Worm (Caenorhabditis elegans): Measurements from ENCODE around the gene Y22D7AL.15.
A peak's percentile ranks its signal among the peaks of the same experiment; 100 is the strongest.

Y22D7AL.15 gene

DNA sequence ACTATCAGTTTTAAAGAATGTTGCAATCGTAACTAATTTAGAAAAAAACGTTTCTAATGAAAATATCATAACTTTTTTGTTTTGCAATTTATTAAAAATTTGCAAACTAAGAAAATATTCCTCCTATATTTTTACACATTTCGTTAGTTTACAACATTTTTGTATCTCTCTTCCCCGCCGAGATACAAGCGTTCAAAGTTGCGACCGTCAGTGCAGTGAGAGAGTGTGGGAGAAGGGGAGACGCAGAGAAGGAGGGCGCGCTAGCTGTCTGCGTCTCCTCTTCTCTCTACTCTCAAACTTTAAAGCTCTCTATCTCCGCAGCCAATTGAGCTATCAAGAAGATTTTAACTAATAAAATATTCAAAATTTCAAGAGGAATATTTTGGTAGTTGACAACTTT, 20.7 kb upstream of the Y22D7AL.15 start:
- TF ChIP-seq nhr-76 (tag; optimal IDR thresholded peaks at IDR 0.05): no peak
- TF ChIP-seq nhr-67 (tag; optimal IDR thresholded peaks at IDR 0.05): no peak
- TF ChIP-seq ceh-9 (tag; optimal IDR thresholded peaks at IDR 0.05): no peak
- no peak for TF ChIP-seq jun-1 (tag; optimal IDR thresholded peaks at IDR 0.05)
- no peak for TF ChIP-seq tbx-2 (tag; optimal IDR thresholded peaks at IDR 0.05)
- TF ChIP-seq egl-5 (tag; optimal IDR thresholded peaks at IDR 0.05): no peak
- no peak for TF ChIP-seq nhr-237 (tag; optimal IDR thresholded peaks at IDR 0.05)
- TF ChIP-seq unc-39 (tag; optimal IDR thresholded peaks at IDR 0.05): no peak
- TF ChIP-seq nfya-1 (tag; optimal IDR thresholded peaks at IDR 0.05; ENCODE audit: insufficient read depth): no peak
- no peak for TF ChIP-seq nhr-23 (tag; optimal IDR thresholded peaks at IDR 0.05)
- TF ChIP-seq ztf-4 (tag; optimal IDR thresholded peaks at IDR 0.05): no peak

DNA sequence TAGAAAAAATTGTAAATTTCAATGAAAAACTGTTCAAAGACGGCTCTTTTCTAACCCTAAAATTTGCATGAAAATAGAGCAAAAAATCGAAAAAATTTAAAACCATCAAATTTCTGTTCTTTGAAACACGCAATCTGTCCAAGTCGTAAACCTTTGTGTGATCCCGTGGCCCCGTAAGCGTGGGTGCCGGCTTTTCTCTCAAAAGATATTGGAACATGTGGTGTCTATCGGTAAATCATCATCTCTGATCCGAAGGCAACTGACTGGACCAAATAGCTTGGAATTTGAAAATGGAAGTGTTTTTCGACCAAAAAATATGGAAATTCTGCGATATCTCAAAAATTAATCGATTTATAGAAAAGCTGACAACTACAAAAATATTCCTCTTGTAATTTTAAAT, 19.0 kb upstream of the Y22D7AL.15 start:
- TF ChIP-seq lsy-12 (tag; optimal IDR thresholded peaks at IDR 0.05): no peak
- no peak for TF ChIP-seq ZK546.5 (tag; optimal IDR thresholded peaks at IDR 0.05)
- TF ChIP-seq eor-1 (tag; optimal IDR thresholded peaks at IDR 0.05): no peak
- no peak for TF ChIP-seq nhr-28 (tag; optimal IDR thresholded peaks at IDR 0.05)
- TF ChIP-seq nfya-1 (tag; optimal IDR thresholded peaks at IDR 0.05; ENCODE audit: insufficient read depth): no peak

DNA sequence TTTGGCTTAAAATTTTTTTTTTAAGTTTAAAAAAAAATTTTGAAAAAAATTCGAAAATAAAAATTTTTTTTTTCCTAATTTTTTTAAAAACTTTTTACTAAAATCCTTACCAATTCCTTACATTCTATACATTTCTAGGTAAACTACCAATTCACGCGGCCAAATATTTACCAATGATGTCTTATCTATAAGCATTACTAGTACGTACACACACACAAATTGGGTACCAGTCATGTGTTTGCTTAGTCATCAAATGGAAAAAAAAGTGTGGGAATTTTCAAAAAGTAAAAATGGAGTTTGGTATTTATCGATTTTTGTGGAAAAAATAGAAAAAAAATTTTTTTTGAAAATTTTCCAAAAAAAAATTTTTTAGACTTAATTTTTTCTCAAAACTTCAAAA, 16.9 kb upstream of the Y22D7AL.15 start, which contains the start of gene Y22D7AR.6:
TSS of gene Y22D7AR.6 (minus strand) at position 134 of the 400 bp plus-strand sequence.
- no peak for TF ChIP-seq R02D3.7 (tag; optimal IDR thresholded peaks at IDR 0.05)
- TF ChIP-seq egl-27 (tag; optimal IDR thresholded peaks at IDR 0.05): no peak
- no peak for TF ChIP-seq nhr-25 (tag; optimal IDR thresholded peaks at IDR 0.05)
- peak; percentile 23 for TF ChIP-seq jun-1 (tag; optimal IDR thresholded peaks at IDR 0.05)
- TF ChIP-seq skn-1 (tag; optimal IDR thresholded peaks at IDR 0.05): no peak
- no peak for TF ChIP-seq ceh-82 (tag; optimal IDR thresholded peaks at IDR 0.05)
- TF ChIP-seq pqm-1 (tag; optimal IDR thresholded peaks at IDR 0.05): peak; percentile 3
- TF ChIP-seq unc-62 (GFP tag; optimal IDR thresholded peaks at IDR 0.05): no peak
- no peak for TF ChIP-seq nhr-12 (tag; optimal IDR thresholded peaks at IDR 0.05)
- TF ChIP-seq mml-1 (tag; optimal IDR thresholded peaks at IDR 0.05): no peak
- no peak for TF ChIP-seq fkh-2 (tag; optimal IDR thresholded peaks at IDR 0.05)
- no peak for TF ChIP-seq fkh-10 (GFP tag; optimal IDR thresholded peaks at IDR 0.05)
- peak; percentile 93 for TF ChIP-seq pha-4 (tag; optimal IDR thresholded peaks at IDR 0.05)
- no peak for TF ChIP-seq snpc-4 (tag; optimal IDR thresholded peaks at IDR 0.05)
- TF ChIP-seq nhr-43 (tag; optimal IDR thresholded peaks at IDR 0.05; ENCODE audit: poor library complexity, severe bottlenecking): no peak
- TF ChIP-seq ztf-4 (tag; optimal IDR thresholded peaks at IDR 0.05): no peak

DNA sequence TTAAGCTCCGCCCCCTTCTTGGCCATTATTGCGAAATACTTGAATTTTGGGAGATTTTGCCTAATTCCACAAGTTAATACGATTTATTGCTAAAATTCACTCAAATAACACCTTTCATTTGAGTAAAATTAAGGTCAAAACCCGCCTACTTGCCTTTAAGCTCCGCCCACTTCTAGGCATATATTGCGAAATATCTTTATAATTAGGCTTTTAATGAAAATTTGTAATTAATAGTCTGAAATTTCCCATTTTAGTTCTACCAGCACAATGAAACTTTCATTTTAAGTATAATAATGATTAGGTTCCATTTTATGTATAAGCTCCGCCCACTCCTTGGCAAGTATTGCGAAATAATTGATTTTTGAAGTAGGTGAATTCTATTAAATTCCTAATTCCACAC, 15.1 kb upstream of the Y22D7AL.15 start:
- TF ChIP-seq ztf-4 (tag; optimal IDR thresholded peaks at IDR 0.05) (no peak), lin-39 (tag; optimal IDR thresholded peaks at IDR 0.05) (no peak), nhr-77 (tag; optimal IDR thresholded peaks at IDR 0.05) (no peak), pqm-1 (tag; optimal IDR thresholded peaks at IDR 0.05) (no peak), lin-15B (tag; optimal IDR thresholded peaks at IDR 0.05) (no peak), nhr-12 (tag; optimal IDR thresholded peaks at IDR 0.05) (no peak)

DNA sequence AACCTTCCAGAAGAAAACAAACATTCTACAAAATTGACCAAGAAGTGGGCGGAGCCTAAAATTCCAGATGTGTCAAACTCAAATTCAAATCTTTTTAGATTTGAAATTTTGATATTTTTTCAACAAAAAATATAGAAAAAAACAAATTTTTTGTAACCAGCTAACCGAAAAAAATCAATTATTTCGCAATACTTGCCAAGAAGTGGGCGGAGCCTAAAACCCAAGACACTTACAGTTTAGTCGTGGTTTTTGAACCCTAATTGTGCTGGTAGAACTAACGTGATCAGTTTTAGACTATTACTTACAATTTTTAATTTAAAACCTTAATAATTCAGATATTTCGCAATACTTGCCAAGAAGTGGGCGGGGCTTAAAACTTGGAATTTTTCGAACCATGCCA, 13.7 kb upstream of the Y22D7AL.15 start:
- TF ChIP-seq elt-1 (tag; optimal IDR thresholded peaks at IDR 0.05): no peak
- TF ChIP-seq nhr-43 (tag; optimal IDR thresholded peaks at IDR 0.05; ENCODE audit: poor library complexity, severe bottlenecking): no peak

DNA sequence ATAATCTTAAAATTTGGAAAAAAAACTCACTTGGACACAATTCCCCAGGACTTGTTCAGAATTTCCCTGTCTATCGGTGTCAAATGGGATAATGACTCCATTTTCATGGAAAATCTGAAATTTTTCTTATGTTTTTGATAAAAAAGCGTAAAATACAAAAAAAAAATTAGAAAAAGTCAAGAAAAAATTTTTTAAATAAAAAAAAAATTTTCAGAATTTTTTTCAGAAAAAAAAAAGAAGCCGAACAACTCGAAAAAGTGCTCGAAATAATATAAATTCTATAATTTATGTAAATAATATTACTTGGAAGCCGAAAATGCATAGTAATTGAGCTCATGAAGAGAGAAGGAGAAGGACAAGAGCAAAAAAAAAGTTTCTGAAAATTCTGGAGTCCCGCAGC, 8.9 kb upstream of the Y22D7AL.15 start, which contains the start of gene glb-30:
TSS of gene glb-30 (minus strand) at position 101 of the 400 bp plus-strand sequence.
- TF ChIP-seq snpc-4 (tag; optimal IDR thresholded peaks at IDR 0.05) (no peak), nhr-76 (tag; optimal IDR thresholded peaks at IDR 0.05) (no peak), nhr-43 (tag; optimal IDR thresholded peaks at IDR 0.05; ENCODE audit: poor library complexity, severe bottlenecking) (no peak), skn-1 (tag; optimal IDR thresholded peaks at IDR 0.05) (no peak), nhr-23 (tag; optimal IDR thresholded peaks at IDR 0.05) (no peak), lsy-12 (tag; optimal IDR thresholded peaks at IDR 0.05) (no peak), elt-2 (tag; optimal IDR thresholded peaks at IDR 0.05) (no peak), nhr-12 (tag; optimal IDR thresholded peaks at IDR 0.05) (no peak), ceh-28 (tag; optimal IDR thresholded peaks at IDR 0.05) (no peak), lin-15B (tag; optimal IDR thresholded peaks at IDR 0.05) (no peak), nfya-1 (tag; optimal IDR thresholded peaks at IDR 0.05; ENCODE audit: insufficient read depth) (no peak), fos-1 (tag; optimal IDR thresholded peaks at IDR 0.05) (no peak), elt-1 (tag; optimal IDR thresholded peaks at IDR 0.05) (no peak), nhr-25 (tag; optimal IDR thresholded peaks at IDR 0.05) (no peak), ama-1 (optimal IDR thresholded peaks at IDR 0.05) (no peak), ztf-11 (tag; optimal IDR thresholded peaks at IDR 0.05) (no peak), sea-2 (GFP tag; optimal IDR thresholded peaks at IDR 0.05) (no peak), eor-1 (tag; optimal IDR thresholded peaks at IDR 0.05) (no peak)
